Fruit fly (Drosophila melanogaster) whole organism, embryonic: ENCODE results near the gene kz.
A peak's percentile ranks its signal among the peaks of the same experiment; 100 is the strongest.

Experiments used
- Abd-B ChIP-seq: fragments of 200-800 bp; sonication (Bioruptor generic); optimal IDR thresholded peaks from 2 replicates; lab custom pipeline; 2018; ENCODE audit warnings: missing biosample characterization, mild to moderate bottlenecking, missing genetic modification characterization, moderate library complexity
- Adf1 ChIP-seq: fragments of 200-800 bp; sonication (Bioruptor generic); IDR thresholded peaks from 2 replicates; pipeline ENCODE4 v1.3.6; 2022; ENCODE audit warnings: missing biosample characterization, missing genetic modification characterization
- CG10274 ChIP-seq: fragments of 200-800 bp; sonication (Bioruptor generic); optimal IDR thresholded peaks from 3 replicates; lab custom pipeline; 2017; ENCODE audit warnings: missing biosample characterization, mild to moderate bottlenecking, missing genetic modification characterization
- CG12299 ChIP-seq: fragments of 200-800 bp; sonication (Bioruptor generic); optimal IDR thresholded peaks from 2 replicates; lab custom pipeline; 2018; ENCODE audit warnings: missing biosample characterization, mild to moderate bottlenecking, missing genetic modification characterization
- CG13424 ChIP-seq: fragments of 200-800 bp; sonication (Bioruptor generic); optimal IDR thresholded peaks from 2 replicates; lab custom pipeline; 2019; ENCODE audit warnings: missing biosample characterization, mild to moderate bottlenecking, missing genetic modification characterization, moderate library complexity
- CG15073 ChIP-seq: fragments of 200-800 bp; sonication (Bioruptor generic); optimal IDR thresholded peaks from 2 replicates; lab custom pipeline; 2016; ENCODE audit warnings: missing biosample characterization, missing genetic modification characterization
- CG16779 ChIP-seq: fragments of 200-800 bp; sonication (Bioruptor generic); IDR thresholded peaks from 2 replicates; pipeline ENCODE4 v1.3.6; 2022; ENCODE audit warnings: missing biosample characterization, missing genetic modification characterization
- CG17328 ChIP-seq: fragments of 200-800 bp; sonication (Bioruptor generic); IDR thresholded peaks from 2 replicates; pipeline ENCODE4 v1.3.6; 2022; ENCODE audit warnings: missing biosample characterization, missing genetic modification characterization
- CG17802 ChIP-seq: fragments of 200-800 bp; sonication (Bioruptor generic); optimal IDR thresholded peaks from 2 replicates; lab custom pipeline; 2018; ENCODE audit warnings: missing biosample characterization, mild to moderate bottlenecking, missing genetic modification characterization, moderate library complexity
- CG2875 ChIP-seq: fragments of 200-800 bp; sonication (Bioruptor generic); optimal IDR thresholded peaks from 2 replicates; lab custom pipeline; 2017; ENCODE audit warnings: missing biosample characterization, mild to moderate bottlenecking, missing genetic modification characterization, missing genetic modification reagents
- CG31441 ChIP-seq: fragments of 200-800 bp; sonication (Bioruptor generic); IDR thresholded peaks from 2 replicates; pipeline ENCODE4 v1.3.6; 2022; ENCODE audit warnings: missing biosample characterization, missing genetic modification characterization
- CG32532 ChIP-seq: fragments of 200-800 bp; sonication (Bioruptor generic); IDR thresholded peaks from 2 replicates; pipeline ENCODE4 v1.3.6; 2022; ENCODE audit warnings: missing biosample characterization, missing genetic modification characterization
- CG3407 ChIP-seq: fragments of 200-800 bp; sonication (Bioruptor generic); optimal IDR thresholded peaks from 2 replicates; lab custom pipeline; 2018; ENCODE audit warnings: missing biosample characterization, mild to moderate bottlenecking, missing genetic modification characterization
- CG3847 ChIP-seq: fragments of 200-800 bp; sonication (Bioruptor generic); IDR thresholded peaks from 2 replicates; pipeline ENCODE4 v1.3.6; 2022; ENCODE audit warnings: missing biosample characterization, missing genetic modification characterization
- CG6813 ChIP-seq: fragments of 200-800 bp; sonication (Bioruptor generic); optimal IDR thresholded peaks from 2 replicates; lab custom pipeline; 2017; ENCODE audit warnings: missing biosample characterization, missing genetic modification characterization, mild to moderate bottlenecking, moderate library complexity, missing genetic modification reagents
- CG8359 ChIP-seq: fragments of 200-800 bp; sonication (Bioruptor generic); optimal IDR thresholded peaks from 2 replicates; lab custom pipeline; 2017; ENCODE audit warnings: missing biosample characterization, mild to moderate bottlenecking, missing genetic modification characterization, borderline replicate concordance
- CG8924 ChIP-seq: fragments of 200-800 bp; optimal IDR thresholded peaks from 3 replicates; lab custom pipeline; 2019; ENCODE audit warnings: missing biosample characterization, mild to moderate bottlenecking, missing genetic modification characterization, moderate library complexity
- CG9797 ChIP-seq: fragments of 200-800 bp; sonication (Bioruptor generic); optimal IDR thresholded peaks from 3 replicates; lab custom pipeline; 2018; ENCODE audit warnings: missing biosample characterization, mild to moderate bottlenecking, missing genetic modification characterization
- CG9817 ChIP-seq: fragments of 200-800 bp; sonication (Bioruptor generic); optimal IDR thresholded peaks from 2 replicates; lab custom pipeline; 2018; ENCODE audit warnings: missing biosample characterization, mild to moderate bottlenecking, missing genetic modification characterization, moderate library complexity
- Camta ChIP-seq: fragments of 200-800 bp; sonication (Bioruptor generic); optimal IDR thresholded peaks from 2 replicates; lab custom pipeline; 2016; ENCODE audit warnings: missing biosample characterization, missing genetic modification characterization
- Chrac-16 ChIP-seq: fragments of 200-800 bp; sonication (Bioruptor generic); optimal IDR thresholded peaks from 3 replicates; lab custom pipeline; 2016; ENCODE audit warnings: missing biosample characterization, missing genetic modification characterization
- HmgZ ChIP-seq: fragments of 200-800 bp; sonication (Bioruptor generic); optimal IDR thresholded peaks from 2 replicates; lab custom pipeline; 2018; ENCODE audit warnings: missing biosample characterization, mild to moderate bottlenecking, missing genetic modification characterization
- Hr3 ChIP-seq: fragments of 200-800 bp; sonication (Bioruptor generic); optimal IDR thresholded peaks from 3 replicates; lab custom pipeline; 2016; ENCODE audit warnings: missing biosample characterization, missing genetic modification characterization
- Jarid2 ChIP-seq: fragments of 200-800 bp; sonication (Bioruptor generic); optimal IDR thresholded peaks from 3 replicates; lab custom pipeline; 2017; ENCODE audit warnings: mild to moderate bottlenecking, missing biosample characterization, missing genetic modification reagents, missing genetic modification characterization
- Neu2 ChIP-seq: fragments of 200-800 bp; sonication (Bioruptor generic); optimal IDR thresholded peaks from 3 replicates; lab custom pipeline; 2016; ENCODE audit warnings: missing biosample characterization, missing genetic modification characterization, borderline replicate concordance
- Oli ChIP-seq: fragments of 200-800 bp; sonication (Bioruptor generic); optimal IDR thresholded peaks from 2 replicates; lab custom pipeline; 2018; ENCODE audit warnings: missing biosample characterization, mild to moderate bottlenecking, missing genetic modification characterization, moderate library complexity
- PHDP ChIP-seq: fragments of 200-800 bp; sonication (Bioruptor generic); optimal IDR thresholded peaks from 3 replicates; lab custom pipeline; 2018; ENCODE audit warnings: missing biosample characterization, mild to moderate bottlenecking, missing genetic modification characterization, moderate library complexity
- Rfx ChIP-seq: fragments of 200-800 bp; sonication (Bioruptor generic); IDR thresholded peaks from 2 replicates; pipeline ENCODE4 v1.3.6; 2022; ENCODE audit warnings: missing biosample characterization, missing genetic modification characterization
- Sox102F ChIP-seq: fragments of 200-800 bp; sonication (Bioruptor generic); optimal IDR thresholded peaks from 2 replicates; lab custom pipeline; 2018; ENCODE audit warnings: missing biosample characterization, mild to moderate bottlenecking, missing genetic modification characterization, moderate library complexity
- Tbp ChIP-seq: fragments of >200 bp; optimal IDR thresholded peaks from 2 replicates; lab custom pipeline; 2018; ENCODE audit warnings: missing biosample characterization, missing genetic modification characterization
- ac ChIP-seq: fragments of 200-800 bp; sonication (Bioruptor generic); optimal IDR thresholded peaks from 3 replicates; lab custom pipeline; 2017; ENCODE audit warnings: missing biosample characterization, mild to moderate bottlenecking, missing genetic modification characterization
- amos ChIP-seq: fragments of 200-800 bp; sonication (Bioruptor generic); IDR thresholded peaks from 2 replicates; pipeline ENCODE4 v1.3.6; 2022; ENCODE audit warnings: missing biosample characterization, missing genetic modification characterization; ENCODE audit not compliant: partially characterized antibody
- bab2 ChIP-seq: fragments of 200-800 bp; sonication (Bioruptor generic); optimal IDR thresholded peaks from 2 replicates; lab custom pipeline; 2016; ENCODE audit warnings: missing biosample characterization, missing genetic modification characterization
- bigmax ChIP-seq: fragments of 200-800 bp; sonication (Bioruptor generic); optimal IDR thresholded peaks from 2 replicates; lab custom pipeline; 2018; ENCODE audit warnings: missing biosample characterization, mild to moderate bottlenecking, missing genetic modification characterization
- corto ChIP-seq: fragments of 200-800 bp; sonication (Bioruptor generic); optimal IDR thresholded peaks from 2 replicates; lab custom pipeline; 2016; ENCODE audit warnings: missing biosample characterization, mild to moderate bottlenecking, missing genetic modification characterization, moderate library complexity
- cwo ChIP-seq: fragments of 200-800 bp; sonication (Bioruptor generic); optimal IDR thresholded peaks from 3 replicates; lab custom pipeline; 2017; ENCODE audit warnings: missing biosample characterization, missing genetic modification characterization, mild to moderate bottlenecking, moderate library complexity, missing genetic modification reagents
- dimm ChIP-seq: fragments of 200-800 bp; sonication (Bioruptor generic); IDR thresholded peaks from 2 replicates; pipeline ENCODE4 v1.3.6; 2022; ENCODE audit warnings: missing biosample characterization, missing genetic modification characterization
- fd3F ChIP-seq: fragments of 200-800 bp; sonication (Bioruptor generic); optimal IDR thresholded peaks from 2 replicates; lab custom pipeline; 2018; ENCODE audit warnings: missing biosample characterization, mild to moderate bottlenecking, missing genetic modification characterization, moderate library complexity
- gsb-n ChIP-seq: fragments of 200-800 bp; sonication (Bioruptor generic); optimal IDR thresholded peaks from 3 replicates; lab custom pipeline; 2018; ENCODE audit warnings: missing biosample characterization, mild to moderate bottlenecking, missing genetic modification characterization
- hbn ChIP-seq: fragments of 200-800 bp; sonication (Bioruptor generic); IDR thresholded peaks from 2 replicates; pipeline ENCODE4 v1.3.6; 2022; ENCODE audit warnings: missing biosample characterization, missing genetic modification characterization; ENCODE audit not compliant: partially characterized antibody
- inv ChIP-seq: fragments of 200-800 bp; sonication (Bioruptor generic); IDR thresholded peaks from 2 replicates; pipeline ENCODE4 v1.3.6; 2022; ENCODE audit warnings: missing biosample characterization, missing genetic modification characterization; ENCODE audit not compliant: partially characterized antibody
- ken ChIP-seq: fragments of 200-800 bp; sonication (Bioruptor generic); IDR thresholded peaks from 3 replicates; pipeline ENCODE4 v1.3.6; 2022; ENCODE audit warnings: missing biosample characterization, missing genetic modification characterization
- mld ChIP-seq: fragments of 200-800 bp; sonication (Bioruptor generic); IDR thresholded peaks from 3 replicates; pipeline ENCODE4 v1.3.6; 2022; ENCODE audit warnings: missing biosample characterization, missing genetic modification characterization; ENCODE audit not compliant: partially characterized antibody
- p53 ChIP-seq: fragments of 200-800 bp; sonication (Bioruptor generic); optimal IDR thresholded peaks from 2 replicates; lab custom pipeline; 2016; ENCODE audit warnings: missing biosample characterization, missing genetic modification characterization
- pb ChIP-seq: fragments of 200-800 bp; sonication (Bioruptor generic); optimal IDR thresholded peaks from 3 replicates; lab custom pipeline; 2016; ENCODE audit warnings: missing biosample characterization, missing genetic modification characterization
- schlank ChIP-seq: fragments of 200-800 bp; sonication (Bioruptor generic); optimal IDR thresholded peaks from 2 replicates; lab custom pipeline; 2018; ENCODE audit warnings: missing biosample characterization, mild to moderate bottlenecking, missing genetic modification characterization
- sima ChIP-seq: fragments of 200-800 bp; sonication (Bioruptor generic); optimal IDR thresholded peaks from 2 replicates; lab custom pipeline; 2016; ENCODE audit warnings: missing biosample characterization, missing genetic modification characterization
- stc ChIP-seq: fragments of 200-800 bp; sonication (Bioruptor generic); IDR thresholded peaks from 2 replicates; pipeline ENCODE4 v1.3.6; 2022; ENCODE audit warnings: missing biosample characterization, missing genetic modification characterization
- tna ChIP-seq: fragments of 200-800 bp; sonication (Bioruptor generic); IDR thresholded peaks from 2 replicates; pipeline ENCODE4 v1.3.6; 2022; ENCODE audit warnings: missing biosample characterization, missing genetic modification characterization; ENCODE audit not compliant: partially characterized antibody
- trem ChIP-seq: fragments of 200-800 bp; optimal IDR thresholded peaks from 3 replicates; lab custom pipeline; 2019; ENCODE audit warnings: missing biosample characterization, mild to moderate bottlenecking, missing genetic modification characterization, moderate library complexity

The kz gene

dm6 chrX:2274704-2275199, 32.9 kb upstream of the kz start, which contains the start of gene Grp170 (continued):
- TF ChIP-seq Neu2 (GFP tag; lab: Kevin White, UChicago) (no peak), CG13424 (tag; lab: Kevin White, UChicago) (no peak), CG10274 (GFP tag; lab: Kevin White, UChicago) (no peak), amos (peak; percentile 96), CG3847 (GFP tag; lab: Robert Waterston, UW) (peak; percentile 69), tna (peak; percentile 86), ac (no peak), CG3407 (no peak), CG6813 (GFP tag; lab: Kevin White, UChicago) (no peak), corto (GFP tag; lab: Kevin White, UChicago) (no peak), bigmax (no peak), Jarid2 (GFP tag; lab: Kevin White, UChicago) (no peak), stc (GFP tag; lab: Robert Waterston, UW) (no peak), Camta (GFP tag; lab: Kevin White, UChicago) (no peak), CG17328 (GFP tag; lab: Robert Waterston, UW) (no peak), CG32532 (GFP tag; lab: Robert Waterston, UW) (no peak), hbn (GFP tag; lab: Robert Waterston, UW) (peak; percentile 84), CG15073 (GFP tag; lab: Kevin White, UChicago) (no peak), dimm (GFP tag; lab: Robert Waterston, UW) (no peak), Hr3 (GFP tag; lab: Kevin White, UChicago) (no peak), Abd-B (GFP tag; lab: Kevin White, UChicago) (no peak), Tbp (GFP tag; lab: Kevin White, UChicago) (no peak), fd3F (GFP tag; lab: Kevin White, UChicago) (no peak), CG16779 (no peak), bab2 (GFP tag; lab: Kevin White, UChicago) (no peak), CG2875 (GFP tag; lab: Kevin White, UChicago) (no peak), inv (peak; percentile 85), CG31441 (GFP tag; lab: Robert Waterston, UW) (no peak), PHDP (no peak), trem (tag; lab: Kevin White, UChicago) (peak; percentile 69), CG9797 (GFP tag; lab: Kevin White, UChicago) (peak; percentile 54), CG8924 (tag; lab: Kevin White, UChicago) (peak; percentile 27), Chrac-16 (GFP tag; lab: Kevin White, UChicago) (no peak), Adf1 (GFP tag; lab: Robert Waterston, UW) (peak; percentile 63), Oli (tag; lab: Kevin White, UChicago) (no peak), schlank (tag; lab: Kevin White, UChicago) (no peak), CG8359 (GFP tag; lab: Kevin White, UChicago) (no peak), gsb-n (tag; lab: Kevin White, UChicago) (no peak), CG12299 (tag; lab: Kevin White, UChicago) (no peak), ken (GFP tag; lab: Robert Waterston, UW) (no peak), sima (GFP tag; lab: Kevin White, UChicago) (no peak), CG9817 (tag; lab: Kevin White, UChicago) (no peak), cwo (GFP tag; lab: Kevin White, UChicago) (no peak), Rfx (GFP tag; lab: Robert Waterston, UW) (peak; percentile 25; the same call in 1 of the 2 replicates), CG17802 (tag; lab: Kevin White, UChicago) (no peak), Sox102F (GFP tag; lab: Kevin White, UChicago) (no peak), pb (GFP tag; lab: Kevin White, UChicago) (no peak), HmgZ (peak; percentile 25), p53 (GFP tag; lab: Kevin White, UChicago) (no peak), mld (peak; percentile 77; the same call in 2 of the 3 replicates)
